Worm (Caenorhabditis elegans) whole organism, midembryonic: Measurements from ENCODE around the gene Y57G11C.46.
"Not testable (repeated sequence)": the region's sequence is repeated elsewhere in the genome, so short reads cannot be mapped to it uniquely, and the experiment has no call there.

Experiments used
- T22C8.4 ChIP-seq: fragments of 200-800 bp; sonication (Bioruptor generic); IDR thresholded peaks from 2 replicates; pipeline ENCODE4 v1.3.6; 2022; ENCODE audit warnings: missing genetic modification characterization, missing compliant biosample characterization
- cog-1 ChIP-seq: sonication (generic microtip); optimal IDR thresholded peaks from 2 replicates; lab custom pipeline; 2016; ENCODE audit warnings: missing genetic modification characterization, missing compliant biosample characterization
- flt-1 ChIP-seq: fragments of 200-800 bp; sonication (Bioruptor generic); IDR thresholded peaks from 2 replicates; pipeline ENCODE4 v1.3.6; 2022; ENCODE audit warnings: missing genetic modification characterization, missing compliant biosample characterization
- klf-2 ChIP-seq: fragments of 200-800 bp; sonication (Bioruptor generic); conservative IDR thresholded peaks from 2 replicates; pipeline ENCODE4 v1.3.6; 2022; ENCODE audit warnings: missing genetic modification reagents, missing genetic modification characterization, missing compliant biosample characterization
- med-1 ChIP-seq: sonication (generic microtip); optimal IDR thresholded peaks from 2 replicates; lab custom pipeline; 2017; ENCODE audit warnings: missing genetic modification characterization, mild to moderate bottlenecking, missing compliant biosample characterization, antibody characterized with exemption, missing genetic modification reagents; ENCODE audit not compliant: insufficient read depth
- ref-1 ChIP-seq: fragments of 200-800 bp; sonication (Bioruptor generic); conservative IDR thresholded peaks from 2 replicates; pipeline ENCODE4 v1.3.6; 2022; ENCODE audit warnings: missing genetic modification reagents, missing genetic modification characterization, missing compliant biosample characterization
- tab-1 ChIP-seq: fragments of 200-800 bp; sonication (Bioruptor generic); IDR thresholded peaks from 2 replicates; pipeline ENCODE4 v1.3.6; 2022; ENCODE audit warnings: missing genetic modification characterization, missing compliant biosample characterization
- ztf-23 ChIP-seq: fragments of 200-800 bp; sonication (Bioruptor generic); IDR thresholded peaks from 2 replicates; pipeline ENCODE4 v1.3.6; 2022; ENCODE audit warnings: missing genetic modification reagents, missing genetic modification characterization, missing compliant biosample characterization
- ztf-29 ChIP-seq: fragments of 200-800 bp; sonication (Bioruptor generic); IDR thresholded peaks from 2 replicates; pipeline ENCODE4 v1.3.6; 2022; ENCODE audit warnings: missing genetic modification reagents, missing genetic modification characterization, missing compliant biosample characterization

The Y57G11C.46 gene

DNA sequence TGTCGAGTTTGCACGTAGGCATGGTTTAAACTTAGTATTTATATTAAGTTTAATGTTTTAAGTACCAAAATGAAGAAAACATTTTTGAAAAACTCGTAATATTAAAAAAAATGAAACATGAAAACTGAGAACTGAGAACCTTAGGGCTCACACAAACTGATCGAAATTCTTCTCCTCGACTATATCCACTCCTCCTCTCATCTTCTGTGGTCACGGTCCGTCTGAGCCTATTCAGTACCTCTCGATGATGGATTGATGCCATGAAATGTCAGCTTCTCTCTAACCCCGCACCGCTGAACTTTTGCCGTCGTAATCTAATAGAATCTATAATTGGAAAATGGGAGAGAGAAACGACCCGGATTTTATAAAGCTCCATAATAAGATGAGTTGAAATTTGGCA lies 31.7 kb downstream of the Y57G11C.46 start, which contains the start of gene nlp-56:
nlp-56 (minus strand) TSS at position 257 of the 400 bp plus-strand sequence.
- no peak for TF ChIP-seq klf-2 (GFP tag; lab: Robert Waterston, UW)
- TF ChIP-seq ztf-23 (GFP tag; lab: Robert Waterston, UW) = no peak
- no peak for TF ChIP-seq flt-1 (GFP tag; lab: Robert Waterston, UW)
- no peak for TF ChIP-seq T22C8.4
- no peak for TF ChIP-seq ref-1 (GFP tag; lab: Robert Waterston, UW)

DNA sequence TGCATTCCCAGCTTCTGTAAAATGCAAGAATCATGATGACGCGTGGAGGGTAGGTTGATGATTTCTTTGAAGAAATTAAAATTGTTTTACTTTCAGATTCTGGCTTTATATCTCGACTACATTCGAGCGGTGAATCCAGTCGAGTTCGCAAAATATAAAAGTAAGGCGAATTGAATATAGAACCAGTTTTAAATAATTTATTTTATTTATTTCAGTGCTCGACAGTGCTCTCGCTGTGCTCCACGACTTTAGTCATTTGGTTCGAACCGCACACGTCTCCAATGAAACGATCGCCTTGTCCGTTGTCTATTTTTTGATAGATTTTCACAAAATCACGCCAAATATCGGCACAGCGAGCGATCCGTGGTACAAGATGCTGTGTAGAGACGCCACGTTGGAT lies 34.0 kb downstream of the Y57G11C.46 start, which contains the start of gene Y57G11C.1130:
Y57G11C.1130 (plus strand) TSS at position 301 of the 400 bp plus-strand sequence.
- TF ChIP-seq klf-2 (GFP tag; lab: Robert Waterston, UW) (no peak), flt-1 (GFP tag; lab: Robert Waterston, UW) (no peak), tab-1 (no peak), T22C8.4 (no peak), ztf-29 (GFP tag; lab: Robert Waterston, UW) (no peak), med-1 (GFP tag; lab: Kevin White, UChicago) (no peak), cog-1 (tag; lab: Kevin White, UChicago) (no peak), ztf-23 (GFP tag; lab: Robert Waterston, UW) (no peak), ref-1 (GFP tag; lab: Robert Waterston, UW) (no peak)

DNA sequence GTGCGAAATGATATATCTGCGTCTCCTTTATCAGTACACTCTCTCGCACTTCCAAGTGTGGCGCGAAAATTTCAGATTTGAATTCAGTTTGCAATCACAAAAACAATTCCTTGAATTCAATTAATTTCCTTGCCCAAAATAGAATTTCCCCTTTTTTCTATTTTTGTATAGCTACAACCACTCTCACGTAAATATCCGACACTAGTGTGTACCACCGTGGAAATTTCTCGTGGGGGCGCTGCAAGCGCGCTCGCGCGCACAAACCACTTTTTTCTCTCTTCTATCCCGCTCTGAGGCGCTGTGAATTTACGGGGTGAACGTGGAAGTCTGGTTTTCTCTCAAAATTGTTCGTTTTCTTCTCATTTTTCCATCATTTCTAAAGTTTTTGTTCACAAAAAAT lies 34.7 kb downstream of the Y57G11C.46 start, which contains the start of gene Y57G11C.8:
Y57G11C.8 (plus strand) TSS at position 301 of the 400 bp plus-strand sequence.
- TF ChIP-seq ztf-23 (GFP tag; lab: Robert Waterston, UW) = no peak
- TF ChIP-seq cog-1 (tag; lab: Kevin White, UChicago) = no peak
- no peak for TF ChIP-seq ztf-29 (GFP tag; lab: Robert Waterston, UW)
- no peak for TF ChIP-seq T22C8.4
- TF ChIP-seq ref-1 (GFP tag; lab: Robert Waterston, UW) = no peak
- no peak for TF ChIP-seq tab-1
- no peak for TF ChIP-seq med-1 (GFP tag; lab: Kevin White, UChicago)
- TF ChIP-seq flt-1 (GFP tag; lab: Robert Waterston, UW) = no peak

DNA sequence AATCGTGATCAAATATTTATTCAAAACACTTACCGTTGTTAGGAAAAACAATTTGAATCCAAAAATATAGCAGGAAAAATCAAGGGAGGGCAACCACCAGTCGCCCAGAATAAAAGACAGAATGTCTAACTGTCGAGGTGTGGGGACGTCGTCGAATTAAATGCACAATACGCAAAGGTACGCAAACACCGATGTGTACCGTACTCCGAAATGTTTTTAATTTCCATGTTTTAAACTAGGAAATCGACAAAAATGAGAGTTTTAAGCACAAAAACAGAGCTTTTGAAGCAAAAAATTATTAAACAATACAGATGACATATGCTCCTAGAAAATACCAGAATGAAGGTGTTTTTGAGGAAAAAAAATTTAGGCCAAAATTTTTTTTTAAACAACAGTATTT lies 41.7 kb downstream of the Y57G11C.46 start, which contains the start of gene Y57G11C.51:
Y57G11C.51 (minus strand) TSS at position 101 of the 400 bp plus-strand sequence.
- TF ChIP-seq flt-1 (GFP tag; lab: Robert Waterston, UW); cog-1 (tag; lab: Kevin White, UChicago); ztf-23 (GFP tag; lab: Robert Waterston, UW): not testable (repeated sequence)

DNA sequence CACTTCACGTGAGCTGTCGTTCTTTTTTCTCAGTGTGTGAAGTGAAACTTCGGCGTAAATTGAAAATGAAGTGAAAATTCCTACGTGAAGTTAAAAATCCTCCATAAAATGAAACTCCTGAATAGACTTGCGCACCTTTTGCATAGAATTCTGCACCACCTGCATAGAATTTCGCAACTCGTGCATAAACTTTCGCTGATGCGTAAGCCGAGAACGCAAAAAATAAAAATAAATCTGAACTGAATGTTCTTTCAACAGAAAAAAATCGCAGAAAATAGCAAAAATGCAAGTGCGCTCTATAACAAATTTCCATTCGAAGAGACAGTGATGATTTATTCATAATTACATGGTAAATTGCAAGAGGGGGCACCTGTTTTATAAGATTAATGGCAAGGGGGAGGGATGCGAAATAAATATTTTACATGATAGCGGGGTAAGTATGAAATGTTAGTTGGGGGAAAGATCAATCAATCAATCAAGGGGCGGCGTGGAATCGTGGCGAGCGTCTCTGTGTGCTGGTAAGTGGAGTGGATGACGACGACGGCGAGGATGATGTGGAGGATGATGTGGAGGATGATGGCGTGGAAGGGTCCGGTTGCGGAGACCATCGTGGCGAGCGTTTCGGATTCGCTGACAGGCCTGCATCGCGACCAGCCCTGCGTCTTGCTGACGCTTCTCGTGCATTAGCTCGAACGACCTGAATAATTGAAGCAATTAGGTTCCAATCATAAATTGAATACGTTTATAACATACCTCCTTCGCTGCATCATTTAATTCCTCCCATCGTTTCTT lies 42.7 kb downstream of the Y57G11C.46 start, which contains the start of gene Y57G11C.36:
Y57G11C.36 (minus strand) TSS at position 502 of the 792 bp plus-strand sequence.
- TF ChIP-seq T22C8.4 = no peak
- 0 out of 2 replicates have a peak, but pooled peaks have one; percentile 18 for TF ChIP-seq tab-1

DNA sequence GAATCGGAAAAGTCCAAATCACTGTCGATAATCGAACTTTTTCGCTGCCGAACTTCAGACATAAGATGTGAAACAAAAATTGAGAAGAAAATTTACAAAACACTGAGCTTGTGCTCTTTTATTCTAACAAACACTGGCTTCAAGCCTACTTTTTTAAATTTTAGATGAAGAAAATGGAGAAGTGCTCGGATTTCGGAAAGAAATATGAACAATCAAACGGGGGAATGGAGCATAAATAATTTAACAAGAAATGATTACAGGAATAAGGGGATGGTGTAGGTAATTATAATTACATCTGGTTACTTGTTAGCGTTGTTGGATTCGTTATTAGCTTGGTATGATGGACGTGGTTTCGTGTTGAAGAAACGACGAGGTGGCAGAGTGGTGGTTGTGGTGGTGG lies 44.9 kb downstream of the Y57G11C.46 start, which contains the start of gene degl-1:
degl-1 (minus strand) TSS at position 101 of the 400 bp plus-strand sequence.
- TF ChIP-seq ztf-29 (GFP tag; lab: Robert Waterston, UW) = no peak
- TF ChIP-seq med-1 (GFP tag; lab: Kevin White, UChicago) = no peak
- no peak for TF ChIP-seq tab-1
- no peak for TF ChIP-seq ztf-23 (GFP tag; lab: Robert Waterston, UW)
- TF ChIP-seq klf-2 (GFP tag; lab: Robert Waterston, UW) = no peak
- no peak for TF ChIP-seq T22C8.4
- TF ChIP-seq ref-1 (GFP tag; lab: Robert Waterston, UW) = no peak

DNA sequence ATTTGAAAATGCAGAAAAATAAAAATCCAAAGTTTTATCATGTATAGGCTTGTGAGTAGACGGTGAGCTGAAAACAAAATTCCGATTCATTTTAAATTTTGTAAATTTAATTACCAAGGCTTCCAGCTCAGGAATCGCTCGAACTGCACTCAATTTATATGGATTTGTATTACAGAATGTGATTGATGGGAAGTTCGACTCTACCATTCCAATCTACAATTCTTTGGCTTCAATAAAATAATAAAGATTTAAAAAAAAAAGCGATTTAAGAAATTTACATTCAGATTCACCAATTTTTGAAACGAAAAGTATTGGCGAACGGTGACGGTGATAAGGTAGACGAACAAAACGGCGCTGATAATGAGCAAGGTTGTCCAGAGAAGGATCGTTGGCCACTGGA lies 45.5 kb downstream of the Y57G11C.46 start:
- TF ChIP-seq T22C8.4 = no peak
- TF ChIP-seq ztf-29 (GFP tag; lab: Robert Waterston, UW) = no peak
- no peak for TF ChIP-seq ztf-23 (GFP tag; lab: Robert Waterston, UW)
- TF ChIP-seq cog-1 (tag; lab: Kevin White, UChicago) = no peak
- no peak for TF ChIP-seq med-1 (GFP tag; lab: Kevin White, UChicago)
- TF ChIP-seq klf-2 (GFP tag; lab: Robert Waterston, UW) = no peak
- no peak for TF ChIP-seq flt-1 (GFP tag; lab: Robert Waterston, UW)
- TF ChIP-seq tab-1 = no peak
- TF ChIP-seq ref-1 (GFP tag; lab: Robert Waterston, UW) = no peak

DNA sequence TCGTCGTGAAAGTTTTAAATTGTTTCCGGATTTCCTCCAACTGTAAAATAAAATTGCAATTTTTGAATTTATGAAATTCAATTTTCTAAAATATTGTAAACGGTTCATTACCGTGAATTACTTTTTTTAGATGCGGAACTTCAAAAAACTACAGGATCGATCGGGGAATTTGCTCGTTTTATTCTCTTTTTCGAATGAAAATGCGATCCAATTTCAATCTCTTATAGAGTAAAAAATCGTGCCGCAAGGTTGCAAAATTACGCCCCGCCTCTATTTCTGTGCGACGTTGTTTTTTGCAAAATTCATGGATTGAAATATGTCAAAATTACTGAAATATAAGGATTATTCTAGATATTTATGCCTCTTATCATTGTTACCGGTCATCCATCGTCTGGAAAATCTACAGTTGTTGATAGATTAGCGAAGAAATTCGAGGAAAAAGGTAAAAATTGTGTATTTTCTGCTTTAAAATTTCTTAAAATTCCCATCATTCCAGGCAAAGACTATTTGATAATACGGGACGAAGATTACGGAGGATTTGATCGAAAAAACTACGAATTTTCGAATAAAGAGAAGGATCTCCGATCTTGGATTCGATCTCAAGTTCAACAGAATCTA lies 46.9 kb downstream of the Y57G11C.46 start, which contains the start of gene Y57G11C.43:
Y57G11C.43 (plus strand) TSS at position 224 of the 618 bp plus-strand sequence.
- TF ChIP-seq klf-2 (GFP tag; lab: Robert Waterston, UW) (no peak), T22C8.4 (no peak), flt-1 (GFP tag; lab: Robert Waterston, UW) (no peak), med-1 (GFP tag; lab: Kevin White, UChicago) (no peak), tab-1 (no peak), cog-1 (tag; lab: Kevin White, UChicago) (no peak), ztf-29 (GFP tag; lab: Robert Waterston, UW) (no peak), ref-1 (GFP tag; lab: Robert Waterston, UW) (no peak), ztf-23 (GFP tag; lab: Robert Waterston, UW) (no peak)

DNA sequence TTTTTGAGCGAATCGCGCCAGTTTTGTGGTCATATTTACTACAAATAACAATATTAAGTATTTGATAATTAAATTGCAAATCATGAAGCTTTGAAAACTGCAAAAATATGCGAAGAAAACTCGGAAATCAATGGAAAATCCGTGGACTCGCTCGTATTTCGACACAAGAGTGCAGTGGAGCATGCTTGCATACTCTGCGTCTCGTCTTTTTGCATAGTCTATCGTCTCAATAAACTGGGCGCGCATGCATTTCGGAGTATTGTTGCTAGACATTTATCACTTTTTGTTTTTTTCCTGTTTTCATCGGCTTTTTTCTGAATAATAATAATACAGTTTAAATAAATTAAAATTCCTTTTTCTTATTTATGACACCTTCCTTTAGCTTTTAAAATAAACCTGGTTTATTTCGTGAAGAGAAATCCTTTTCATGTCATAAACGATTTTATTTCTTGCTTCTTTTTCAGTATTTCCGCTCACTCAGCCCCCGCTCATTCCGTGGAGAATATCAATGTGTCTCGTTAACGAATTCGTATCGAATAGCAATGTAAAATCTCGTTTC lies 48.4 kb downstream of the Y57G11C.46 start, which contains the start of the genes mrps-7 and Y57G11C.3:
mrps-7 (minus strand) TSS at position 38 of the 559 bp plus-strand sequence.
Y57G11C.3 (plus strand) TSS at position 509 of the 559 bp plus-strand sequence.
- TF ChIP-seq T22C8.4 = no peak
- TF ChIP-seq klf-2 (GFP tag; lab: Robert Waterston, UW) = no peak
- no peak for TF ChIP-seq flt-1 (GFP tag; lab: Robert Waterston, UW)
- TF ChIP-seq cog-1 (tag; lab: Kevin White, UChicago) = peak; percentile 73
- TF ChIP-seq tab-1 = no peak
- no peak for TF ChIP-seq ztf-29 (GFP tag; lab: Robert Waterston, UW)
- TF ChIP-seq ref-1 (GFP tag; lab: Robert Waterston, UW) = no peak
